Worm (Caenorhabditis elegans): ENCODE results near the gene F56B6.6.

DNA sequence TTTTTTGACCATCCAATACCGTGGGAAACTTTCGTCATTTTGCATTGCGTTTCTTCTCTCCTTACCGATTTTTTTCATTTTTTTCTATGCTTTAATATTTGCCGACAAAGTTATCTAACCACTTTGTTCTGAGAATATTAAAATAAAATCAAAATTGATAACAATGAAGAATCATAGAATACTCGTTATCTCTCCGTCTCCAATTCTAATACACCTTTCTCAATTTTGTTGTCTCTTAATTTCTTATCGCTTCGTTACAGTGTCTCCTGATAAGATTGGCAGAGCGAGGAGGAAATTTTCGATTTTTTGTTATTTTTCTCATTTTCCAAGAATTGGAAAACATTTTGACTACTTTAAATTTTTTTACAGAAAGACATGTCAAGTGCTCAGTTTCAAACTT, 43.4 kb upstream of the F56B6.6 start, which contains the start of gene ckc-1:
- TF ChIP-seq ama-1 (optimal IDR thresholded peaks at IDR 0.05) (no peak), fos-1 (tag; optimal IDR thresholded peaks at IDR 0.05) (peak; percentile 98), ztf-1 (GFP tag; conservative IDR thresholded peaks at IDR 0.05) (no peak), skn-1 (tag; optimal IDR thresholded peaks at IDR 0.05) (no peak), nhr-6 (tag; optimal IDR thresholded peaks at IDR 0.05) (no peak), unc-55 (GFP tag; optimal IDR thresholded peaks at IDR 0.05) (no peak), ztf-4 (tag; optimal IDR thresholded peaks at IDR 0.05) (no peak), dmd-4 (tag; optimal IDR thresholded peaks at IDR 0.05) (no peak), mdl-1 (tag; optimal IDR thresholded peaks at IDR 0.05) (no peak), lin-13 (GFP tag; optimal IDR thresholded peaks at IDR 0.05) (no peak), elt-3 (tag; optimal IDR thresholded peaks at IDR 0.05) (no peak), nhr-25 (tag; optimal IDR thresholded peaks at IDR 0.05) (no peak)

Measured in whole organism, L2 larva.